Fruit fly (Drosophila melanogaster) whole organism, embryonic: ENCODE measurements around the gene Cbp20.

Source experiments
- CG10274 ChIP-seq: fragments of 200-800 bp; sonication (Bioruptor generic); optimal IDR thresholded peaks from 3 replicates; lab custom pipeline; 2017; ENCODE audit warnings: missing biosample characterization, mild to moderate bottlenecking, missing genetic modification characterization
- CG10321 ChIP-seq: fragments of 200-800 bp; sonication (Bioruptor generic); IDR thresholded peaks from 2 replicates; pipeline ENCODE4 v1.3.6; 2022; ENCODE audit warnings: missing biosample characterization, missing genetic modification characterization
- CG11696 ChIP-seq: fragments of 200-800 bp; sonication (Bioruptor generic); IDR thresholded peaks from 2 replicates; pipeline ENCODE4 v1.3.6; 2022; ENCODE audit warnings: missing biosample characterization, missing genetic modification characterization
- CG12299 ChIP-seq: fragments of 200-800 bp; sonication (Bioruptor generic); optimal IDR thresholded peaks from 2 replicates; lab custom pipeline; 2018; ENCODE audit warnings: missing biosample characterization, mild to moderate bottlenecking, missing genetic modification characterization
- CG13424 ChIP-seq: fragments of 200-800 bp; sonication (Bioruptor generic); optimal IDR thresholded peaks from 2 replicates; lab custom pipeline; 2019; ENCODE audit warnings: missing biosample characterization, mild to moderate bottlenecking, missing genetic modification characterization, moderate library complexity
- CG14050 ChIP-seq: fragments of 200-800 bp; sonication (Bioruptor generic); IDR thresholded peaks from 3 replicates; pipeline ENCODE4 v1.3.6; 2022; ENCODE audit warnings: missing biosample characterization, missing genetic modification characterization
- CG14667 ChIP-seq: fragments of 200-800 bp; sonication (Bioruptor generic); IDR thresholded peaks from 2 replicates; pipeline ENCODE4 v1.3.6; 2022; ENCODE audit warnings: missing biosample characterization, missing genetic modification characterization
- CG17829 ChIP-seq: fragments of 200-800 bp; optimal IDR thresholded peaks from 2 replicates; lab custom pipeline; 2019; ENCODE audit warnings: missing biosample characterization, mild to moderate bottlenecking, missing genetic modification characterization, moderate library complexity
- CG1792 ChIP-seq: fragments of 200-800 bp; sonication (Bioruptor generic); optimal IDR thresholded peaks from 2 replicates; lab custom pipeline; 2016; ENCODE audit warnings: missing biosample characterization, missing genetic modification characterization
- CG18476 ChIP-seq: fragments of 200-800 bp; sonication (Bioruptor generic); optimal IDR thresholded peaks from 2 replicates; lab custom pipeline; 2016; ENCODE audit warnings: missing biosample characterization, mild to moderate bottlenecking, missing genetic modification characterization
- CG2120 ChIP-seq: fragments of 200-800 bp; sonication (Bioruptor generic); optimal IDR thresholded peaks from 3 replicates; lab custom pipeline; 2016; ENCODE audit warnings: missing biosample characterization, missing genetic modification characterization
- CG2202 ChIP-seq: fragments of 200-800 bp; sonication (Bioruptor generic); optimal IDR thresholded peaks from 2 replicates; lab custom pipeline; 2018; ENCODE audit warnings: missing biosample characterization, mild to moderate bottlenecking, missing genetic modification characterization
- CG30403 ChIP-seq: fragments of 200-800 bp; sonication (Bioruptor generic); optimal IDR thresholded peaks from 3 replicates; lab custom pipeline; 2016; ENCODE audit warnings: missing biosample characterization, missing genetic modification characterization
- CG32767 ChIP-seq: fragments of 200-800 bp; sonication (Bioruptor generic); IDR thresholded peaks from 2 replicates; pipeline ENCODE4 v1.3.6; 2022; ENCODE audit warnings: missing biosample characterization, missing genetic modification characterization
- CG33557 ChIP-seq: fragments of 200-800 bp; sonication (Bioruptor generic); optimal IDR thresholded peaks from 2 replicates; lab custom pipeline; 2019; ENCODE audit warnings: missing biosample characterization, mild to moderate bottlenecking, missing genetic modification characterization, moderate library complexity
- CG4617 ChIP-seq: fragments of 200-800 bp; sonication (Bioruptor generic); optimal IDR thresholded peaks from 3 replicates; lab custom pipeline; 2016; ENCODE audit warnings: missing biosample characterization, missing genetic modification characterization, borderline replicate concordance
- CG6791 ChIP-seq: fragments of 200-800 bp; sonication (Bioruptor generic); IDR thresholded peaks from 3 replicates; pipeline ENCODE4 v1.3.6; 2022; ENCODE audit warnings: missing biosample characterization, missing genetic modification characterization; ENCODE audit not compliant: partially characterized antibody
- CG7839 ChIP-seq: fragments of 200-800 bp; sonication (Bioruptor generic); optimal IDR thresholded peaks from 3 replicates; lab custom pipeline; 2018; ENCODE audit warnings: missing biosample characterization, mild to moderate bottlenecking, missing genetic modification characterization, moderate library complexity
- Deaf1 ChIP-seq: fragments of 200-800 bp; optimal IDR thresholded peaks from 3 replicates; lab custom pipeline; 2019; ENCODE audit warnings: missing biosample characterization, mild to moderate bottlenecking, missing genetic modification characterization, moderate library complexity
- Dip3 ChIP-seq: fragments of 200-800 bp; sonication (Bioruptor generic); optimal IDR thresholded peaks from 3 replicates; lab custom pipeline; 2016; ENCODE audit warnings: missing biosample characterization, missing genetic modification characterization
- Drgx ChIP-seq: fragments of 200-800 bp; sonication (Bioruptor generic); IDR thresholded peaks from 2 replicates; pipeline ENCODE4 v1.3.6; 2022; ENCODE audit warnings: missing biosample characterization, missing genetic modification characterization
- ERR ChIP-seq: fragments of 200-800 bp; sonication (Bioruptor generic); optimal IDR thresholded peaks from 2 replicates; lab custom pipeline; 2016; ENCODE audit warnings: missing biosample characterization, missing genetic modification characterization
- Hmr ChIP-seq: fragments of 200-800 bp; sonication (Bioruptor generic); optimal IDR thresholded peaks from 3 replicates; lab custom pipeline; 2017; ENCODE audit warnings: mild to moderate bottlenecking, missing biosample characterization, missing genetic modification reagents, missing genetic modification characterization
- Nf-YA ChIP-seq: fragments of 200-800 bp; sonication (Bioruptor generic); IDR thresholded peaks from 2 replicates; pipeline ENCODE4 v1.3.6; 2022; ENCODE audit warnings: missing biosample characterization, missing genetic modification characterization
- Ptx1 ChIP-seq: fragments of 200-800 bp; sonication (Bioruptor generic); IDR thresholded peaks from 2 replicates; pipeline ENCODE4 v1.3.6; 2022; ENCODE audit warnings: missing biosample characterization, missing genetic modification characterization
- Ssrp ChIP-seq: fragments of 200-800 bp; sonication (Bioruptor generic); optimal IDR thresholded peaks from 2 replicates; lab custom pipeline; 2018; ENCODE audit warnings: missing biosample characterization, mild to moderate bottlenecking, missing genetic modification characterization, moderate library complexity
- TFAM ChIP-seq: fragments of 200-800 bp; sonication (Bioruptor generic); optimal IDR thresholded peaks from 2 replicates; lab custom pipeline; 2017; ENCODE audit warnings: missing biosample characterization, missing genetic modification characterization, inconsistent platforms
- ac ChIP-seq: fragments of 200-800 bp; sonication (Bioruptor generic); optimal IDR thresholded peaks from 3 replicates; lab custom pipeline; 2017; ENCODE audit warnings: missing biosample characterization, mild to moderate bottlenecking, missing genetic modification characterization
- al ChIP-seq: fragments of 200-800 bp; sonication (Bioruptor generic); IDR thresholded peaks from 2 replicates; pipeline ENCODE4 v1.3.6; 2022; ENCODE audit warnings: missing biosample characterization, missing genetic modification characterization
- chinmo ChIP-seq: fragments of 200-800 bp; sonication (Bioruptor generic); IDR thresholded peaks from 4 replicates; pipeline ENCODE4 v1.3.6; 2022; ENCODE audit warnings: missing biosample characterization, missing genetic modification characterization; ENCODE audit not compliant: partially characterized antibody
- da ChIP-seq: fragments of 200-800 bp; sonication (Bioruptor generic); optimal IDR thresholded peaks from 2 replicates; lab custom pipeline; 2016; ENCODE audit warnings: missing biosample characterization, missing genetic modification characterization
- dati ChIP-seq: fragments of 200-800 bp; sonication (Bioruptor generic); IDR thresholded peaks from 2 replicates; pipeline ENCODE4 v1.3.6; 2022; ENCODE audit warnings: missing biosample characterization, missing genetic modification characterization
- disco-r ChIP-seq: fragments of 200-800 bp; sonication (Bioruptor generic); optimal IDR thresholded peaks from 2 replicates; lab custom pipeline; 2016; ENCODE audit warnings: missing biosample characterization, missing genetic modification characterization
- exex ChIP-seq: fragments of 200-800 bp; sonication (Bioruptor generic); optimal IDR thresholded peaks from 4 replicates; lab custom pipeline; 2018; ENCODE audit warnings: missing biosample characterization, mild to moderate bottlenecking, missing genetic modification characterization, moderate library complexity
- klu ChIP-seq: fragments of 200-800 bp; sonication (Bioruptor generic); IDR thresholded peaks from 2 replicates; pipeline ENCODE4 v1.3.6; 2022; ENCODE audit warnings: missing biosample characterization, missing genetic modification characterization
- kni ChIP-seq: fragments of 200-800 bp; sonication (Bioruptor generic); optimal IDR thresholded peaks from 3 replicates; lab custom pipeline; 2017; ENCODE audit warnings: mild to moderate bottlenecking, missing biosample characterization, missing genetic modification reagents, missing genetic modification characterization
- lilli ChIP-seq: fragments of 200-800 bp; sonication (Bioruptor generic); optimal IDR thresholded peaks from 3 replicates; lab custom pipeline; 2016; ENCODE audit warnings: missing biosample characterization, missing genetic modification characterization
- mirr ChIP-seq: fragments of 200-800 bp; sonication (Bioruptor generic); optimal IDR thresholded peaks from 3 replicates; lab custom pipeline; 2018; ENCODE audit warnings: missing biosample characterization, mild to moderate bottlenecking, missing genetic modification characterization
- odd ChIP-seq: fragments of 200-800 bp; sonication (Bioruptor generic); optimal IDR thresholded peaks from 2 replicates; lab custom pipeline; 2017; ENCODE audit warnings: missing biosample characterization, mild to moderate bottlenecking, missing genetic modification characterization
- pan ChIP-seq, 4 experiments: fragments of >200 bp in 3 of 4; fragments of 200-800 bp in 1 of 4; sonication (Bioruptor generic) in 1 of 4; optimal IDR thresholded peaks in 3 of 4; IDR thresholded peaks in 1 of 4; 2 replicates each; pipeline versions ENCODE4 v1.3.6 to Lab custom; 2017 to 2022; ENCODE audit warnings: missing biosample characterization in 2 of 4, missing genetic modification characterization in 2 of 4, mixed read lengths in 1 of 4
- pb ChIP-seq: fragments of 200-800 bp; sonication (Bioruptor generic); optimal IDR thresholded peaks from 3 replicates; lab custom pipeline; 2016; ENCODE audit warnings: missing biosample characterization, missing genetic modification characterization
- pfk ChIP-seq: fragments of 200-800 bp; sonication (Bioruptor generic); optimal IDR thresholded peaks from 2 replicates; lab custom pipeline; 2018; ENCODE audit warnings: missing biosample characterization, mild to moderate bottlenecking, missing genetic modification characterization, moderate library complexity
- psq ChIP-seq: fragments of 200-800 bp; sonication (Bioruptor generic); optimal IDR thresholded peaks from 2 replicates; lab custom pipeline; 2017; ENCODE audit warnings: missing biosample characterization, missing genetic modification characterization
- repo ChIP-seq: fragments of 200-800 bp; sonication (Bioruptor generic); optimal IDR thresholded peaks from 2 replicates; lab custom pipeline; 2016; ENCODE audit warnings: missing biosample characterization, missing genetic modification characterization
- sc ChIP-seq, 3 experiments: fragments of >200 bp in 2 of 3; fragments of 200-800 bp in 1 of 3; sonication (Bioruptor generic) in 1 of 3; optimal IDR thresholded peaks; 2 replicates in 2 of 3; 3 replicates in 1 of 3; lab custom pipeline; 2017; ENCODE audit warnings: mild to moderate bottlenecking in 1 of 3, missing biosample characterization in 1 of 3, missing genetic modification characterization in 1 of 3, missing genetic modification reagents in 1 of 3
- stwl ChIP-seq: fragments of 200-800 bp; sonication (Bioruptor generic); optimal IDR thresholded peaks from 3 replicates; lab custom pipeline; 2018; ENCODE audit warnings: missing biosample characterization, mild to moderate bottlenecking, missing genetic modification characterization, moderate library complexity
- tgo ChIP-seq: fragments of 200-800 bp; sonication (Bioruptor generic); IDR thresholded peaks from 3 replicates; pipeline ENCODE4 v1.3.6; 2022; ENCODE audit warnings: missing biosample characterization, missing genetic modification characterization
- tll ChIP-seq, 2 experiments: fragments of 200-800 bp in 1 of 2; fragments of >200 bp in 1 of 2; sonication (Bioruptor generic) in 1 of 2; optimal IDR thresholded peaks; 2 replicates each; lab custom pipeline; 2017 to 2019; ENCODE audit warnings: missing biosample characterization in 2 of 2, missing genetic modification characterization in 2 of 2, mild to moderate bottlenecking in 1 of 2, moderate library complexity in 1 of 2
- yki ChIP-seq: fragments of >200 bp; optimal IDR thresholded peaks from 3 replicates; lab custom pipeline; 2018
- zen ChIP-seq: fragments of 200-800 bp; sonication (Bioruptor generic); optimal IDR thresholded peaks from 3 replicates; lab custom pipeline; 2018; ENCODE audit warnings: missing biosample characterization, mild to moderate bottlenecking, missing genetic modification characterization, moderate library complexity

Gene Cbp20

DNA sequence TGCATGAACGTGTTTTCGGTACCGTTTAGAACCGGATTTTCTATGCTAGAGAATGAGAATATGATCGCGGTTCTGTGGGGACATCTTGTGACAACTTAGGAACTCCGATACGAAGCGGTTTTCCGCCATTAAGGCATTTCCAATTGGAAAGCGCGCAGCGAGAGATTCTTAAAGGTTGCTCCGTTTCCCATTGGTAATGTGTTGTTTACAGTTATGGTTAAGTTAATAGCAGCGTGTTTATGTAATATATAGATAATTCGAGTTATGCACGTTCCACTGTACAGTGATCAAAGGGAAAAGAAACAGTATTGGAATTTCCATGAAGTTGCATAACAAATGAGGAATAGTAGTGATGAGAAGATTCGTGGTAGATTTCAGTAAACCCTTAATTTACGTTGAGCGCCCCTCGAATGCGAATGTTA, 4.5 kb downstream of the Cbp20 start (continued):
- no peak for TF ChIP-seq lilli
- no peak for TF ChIP-seq CG1792
- no peak for TF ChIP-seq psq (GFP tag; lab: Kevin White, UChicago)
- TF ChIP-seq CG18476 (GFP tag; lab: Kevin White, UChicago) = no peak
- no peak for TF ChIP-seq Hmr (GFP tag; lab: Kevin White, UChicago)
- TF ChIP-seq Deaf1 (tag; lab: Kevin White, UChicago) = no peak
- TF ChIP-seq tgo (GFP tag; lab: Robert Waterston, UW) = no peak
- peak; percentile 90 for TF ChIP-seq CG11696 (GFP tag; lab: Robert Waterston, UW)
- TF ChIP-seq zen (tag; lab: Kevin White, UChicago) = peak; percentile 48
- TF ChIP-seq CG6791 (GFP tag; lab: Robert Waterston, UW) = no peak
- no peak for TF ChIP-seq CG33557 (GFP tag; lab: Kevin White, UChicago)
- no peak for TF ChIP-seq stwl (tag; lab: Kevin White, UChicago)
- no peak for TF ChIP-seq yki (lab: Kevin White, UChicago)
- TF ChIP-seq Ssrp (tag; lab: Kevin White, UChicago) = no peak
- TF ChIP-seq TFAM = no peak
- no peak; the same call in 3 of the 4 replicates for TF ChIP-seq chinmo
- no peak for TF ChIP-seq pb (GFP tag; lab: Kevin White, UChicago)
- TF ChIP-seq CG2120 (GFP tag; lab: Kevin White, UChicago) = peak; percentile 22
- TF ChIP-seq CG30403 (GFP tag; lab: Kevin White, UChicago) = no peak
- no peak for TF ChIP-seq sc (optimal IDR thresholded peaks at IDR 0.05; lab: Kevin White, UChicago)
- TF ChIP-seq sc (GFP tag; optimal IDR thresholded peaks at IDR 0.05; lab: Kevin White, UChicago) = no peak
- no peak for TF ChIP-seq mirr
- TF ChIP-seq Drgx (GFP tag; lab: Robert Waterston, UW) = 0 out of 2 replicates have a peak, but pooled peaks have one; percentile 30
- TF ChIP-seq pfk (GFP tag; lab: Kevin White, UChicago) = no peak
- TF ChIP-seq klu (GFP tag; lab: Robert Waterston, UW) = no peak
- no peak for TF ChIP-seq CG12299 (tag; lab: Kevin White, UChicago)
- no peak for TF ChIP-seq CG14050
- TF ChIP-seq CG4617 = no peak
- no peak for TF ChIP-seq Dip3
- TF ChIP-seq pan (optimal IDR thresholded peaks at IDR 0.05; lab: Kevin White, UChicago) = no peak
- peak in 1 of 2 experiments; percentile 7 for TF ChIP-seq pan (GFP tag; optimal IDR thresholded peaks at IDR 0.05 in 1 of 2, IDR thresholded peaks at IDR 0.05 in 1 of 2)
- no peak for TF ChIP-seq CG7839 (tag; lab: Kevin White, UChicago)
- no peak for TF ChIP-seq odd (GFP tag; lab: Kevin White, UChicago)
- TF ChIP-seq kni (GFP tag; lab: Kevin White, UChicago) = peak; percentile 61
- no peak for TF ChIP-seq ac (GFP tag; lab: Kevin White, UChicago)
- TF ChIP-seq da = no peak
- no peak for TF ChIP-seq CG14667 (GFP tag; lab: Robert Waterston, UW)
- no peak for TF ChIP-seq repo (GFP tag; lab: Kevin White, UChicago)
- no peak for TF ChIP-seq al
- no peak for TF ChIP-seq ERR (GFP tag; lab: Kevin White, UChicago)
- no peak for TF ChIP-seq exex
- TF ChIP-seq CG17829 (tag; lab: Kevin White, UChicago) = peak; percentile 20
- TF ChIP-seq dati (GFP tag; lab: Robert Waterston, UW) = no peak
- TF ChIP-seq CG32767 = no peak
- TF ChIP-seq disco-r (GFP tag; lab: Kevin White, UChicago) = no peak
- TF ChIP-seq CG2202 = no peak
- no peak for TF ChIP-seq tll (GFP tag; optimal IDR thresholded peaks at IDR 0.05; lab: Kevin White, UChicago)
- no peak for TF ChIP-seq Nf-YA
- no peak for TF ChIP-seq CG13424 (tag; lab: Kevin White, UChicago)
- no peak for TF ChIP-seq CG10274 (GFP tag; lab: Kevin White, UChicago)
- TF ChIP-seq CG10321 (GFP tag; lab: Robert Waterston, UW) = no peak
- no peak for TF ChIP-seq Ptx1 (GFP tag; lab: Robert Waterston, UW)
